Fruit fly (Drosophila melanogaster): ENCODE results near the gene CG9109.

Gene CG9109

DNA sequence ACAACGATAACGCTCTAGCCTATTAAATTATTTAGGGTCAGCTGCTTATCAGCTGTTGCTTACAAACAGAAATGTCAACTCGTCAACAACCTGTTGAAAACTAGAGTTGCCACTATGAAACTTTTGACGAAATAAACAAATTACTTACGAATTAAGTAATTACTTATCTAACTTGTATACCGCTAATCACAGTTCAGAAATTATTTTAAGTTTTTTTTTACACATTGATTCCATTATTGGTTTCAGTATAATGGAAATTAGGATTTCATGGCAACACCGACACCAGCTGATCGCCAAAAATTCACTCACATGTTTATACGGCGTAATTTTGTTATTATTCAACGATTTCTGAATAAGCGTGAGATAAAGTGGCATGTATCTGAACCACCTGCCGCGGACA lies 3.6 kb upstream of the CG9109 start, which contains the start of the genes CG9117 and CG31643 (continued):
- peak; percentile 31; the same call in 1 of the 2 replicates for TF ChIP-seq CG17328 (GFP tag; IDR thresholded peaks at IDR 0.05)
- TF ChIP-seq CG9727 (GFP tag; optimal IDR thresholded peaks at IDR 0.05) = peak; percentile 51
- no peak for TF ChIP-seq GATAe (GFP tag; conservative IDR thresholded peaks at IDR 0.05)
- peak; percentile 85 for TF ChIP-seq CG2120 (GFP tag; optimal IDR thresholded peaks at IDR 0.05)
- TF ChIP-seq CG3995 (GFP tag; optimal IDR thresholded peaks at IDR 0.05) = no peak
- TF ChIP-seq sna (GFP tag; IDR thresholded peaks at IDR 0.05; ENCODE audit: partially characterized antibody) = no peak
- peak; percentile 41 for TF ChIP-seq oc (tag; optimal IDR thresholded peaks at IDR 0.05)
- TF ChIP-seq CG7839 (tag; optimal IDR thresholded peaks at IDR 0.05) = no peak
- TF ChIP-seq Drgx (GFP tag; IDR thresholded peaks at IDR 0.05) = 0 out of 2 replicates have a peak, but pooled peaks have one; percentile 21
- no peak for TF ChIP-seq Ptx1 (GFP tag; IDR thresholded peaks at IDR 0.05)
- peak; percentile 98 to 100 for TF ChIP-seq crp (GFP tag; optimal IDR thresholded peaks at IDR 0.05)
- TF ChIP-seq trem (tag; optimal IDR thresholded peaks at IDR 0.05) = peak; percentile 99
- TF ChIP-seq tll (GFP tag; optimal IDR thresholded peaks at IDR 0.05) = peak in 1 of 2 experiments; percentile 76
- no peak for TF ChIP-seq Hmx (GFP tag; optimal IDR thresholded peaks at IDR 0.05)
- TF ChIP-seq caup (GFP tag; optimal IDR thresholded peaks at IDR 0.05; ENCODE audit: severe bottlenecking) = no peak
- TF ChIP-seq kay (GFP tag; optimal IDR thresholded peaks at IDR 0.05) = peak; percentile 33
- TF ChIP-seq fd64A (GFP tag; optimal IDR thresholded peaks at IDR 0.05) = no peak
- no peak for TF ChIP-seq CG14965 (GFP tag; optimal IDR thresholded peaks at IDR 0.05; ENCODE audit: borderline replicate concordance)
- TF ChIP-seq CG10959 (GFP tag; IDR thresholded peaks at IDR 0.05) = no peak
- no peak for TF ChIP-seq pita (GFP tag; optimal IDR thresholded peaks at IDR 0.05)
- TF ChIP-seq CG13894 (tag; optimal IDR thresholded peaks at IDR 0.05) = no peak
- TF ChIP-seq Doc2 (GFP tag; IDR thresholded peaks at IDR 0.05) = no peak
- peak; percentile 91 for TF ChIP-seq Med (GFP tag)
- TF ChIP-seq CG18619 (GFP tag; optimal IDR thresholded peaks at IDR 0.05) = no peak
- no peak for TF ChIP-seq ATbp (GFP tag; optimal IDR thresholded peaks at IDR 0.05)
- TF ChIP-seq row (GFP tag; IDR thresholded peaks at IDR 0.05) = peak; percentile 78
- TF ChIP-seq al (GFP tag; IDR thresholded peaks at IDR 0.05) = 0 out of 2 replicates have a peak, but pooled peaks have one; percentile 4
- no peak for TF ChIP-seq corto (GFP tag; optimal IDR thresholded peaks at IDR 0.05)
- TF ChIP-seq CG15269 (tag; optimal IDR thresholded peaks at IDR 0.05) = no peak
- peak; percentile 82 for TF ChIP-seq lilli (GFP tag; optimal IDR thresholded peaks at IDR 0.05)
- no peak for TF ChIP-seq Dip2 (GFP tag; IDR thresholded peaks at IDR 0.05)
- TF ChIP-seq gfzf (GFP tag; optimal IDR thresholded peaks at IDR 0.05) = peak; percentile 16
- peak; percentile 41 for TF ChIP-seq CG10654 (GFP tag; optimal IDR thresholded peaks at IDR 0.05)
- no peak for TF ChIP-seq CG13123 (GFP tag; optimal IDR thresholded peaks at IDR 0.05)
- TF ChIP-seq fd3F (GFP tag; optimal IDR thresholded peaks at IDR 0.05) = peak; percentile 34
- peak; percentile 69 for TF ChIP-seq CG1603 (tag; optimal IDR thresholded peaks at IDR 0.05)
- TF ChIP-seq CG34376 (GFP tag; optimal IDR thresholded peaks at IDR 0.05) = peak; percentile 59
- TF ChIP-seq CG17385 (GFP tag; optimal IDR thresholded peaks at IDR 0.05) = no peak
- peak in 1 of 2 experiments; percentile 31 for TF ChIP-seq chif (GFP tag; optimal IDR thresholded peaks at IDR 0.05)
- TF ChIP-seq dimm (GFP tag; IDR thresholded peaks at IDR 0.05) = no peak
- no peak for TF ChIP-seq CG11456 (GFP tag; IDR thresholded peaks at IDR 0.05)
- peak; percentile 67 for TF ChIP-seq Fer1 (GFP tag; optimal IDR thresholded peaks at IDR 0.05)
- TF ChIP-seq Pdp1 (GFP tag; optimal IDR thresholded peaks at IDR 0.05) = peak; percentile 71 to 83
- no peak for TF ChIP-seq z (GFP tag; IDR thresholded peaks at IDR 0.05)
- no peak for TF ChIP-seq ab (GFP tag; optimal IDR thresholded peaks at IDR 0.05)
- TF ChIP-seq CG9932 (GFP tag; IDR thresholded peaks at IDR 0.05) = peak; percentile 60
- TF ChIP-seq CG13287 (GFP tag; IDR thresholded peaks at IDR 0.05; ENCODE audit: partially characterized antibody) = peak; percentile 62
- no peak for TF ChIP-seq zen2 (GFP tag; IDR thresholded peaks at IDR 0.05; ENCODE audit: partially characterized antibody)
- TF ChIP-seq Mad (GFP tag; optimal IDR thresholded peaks at IDR 0.05) = peak; percentile 27
- TF ChIP-seq sr (GFP tag; IDR thresholded peaks at IDR 0.05) = no peak
